Fruit fly (Drosophila melanogaster): ENCODE measurements around the gene CG10357.

CG10357 gene

dm6 chr3L:3616344-3616743 lies 1.2 kb downstream of the CG10357 start (continued):
- TF ChIP-seq Max (GFP tag; optimal IDR thresholded peaks at IDR 0.05) = no peak
- peak; percentile 86 for TF ChIP-seq sisA (GFP tag; IDR thresholded peaks at IDR 0.05)
- peak; percentile 67 for TF ChIP-seq Mes4 (GFP tag; optimal IDR thresholded peaks at IDR 0.05)
- peak; percentile 72 for TF ChIP-seq da (GFP tag; optimal IDR thresholded peaks at IDR 0.05)
- peak; percentile 95 for TF ChIP-seq Rfx (GFP tag; IDR thresholded peaks at IDR 0.05)
- TF ChIP-seq CG4328 (GFP tag; optimal IDR thresholded peaks at IDR 0.05) = peak; percentile 51
- peak; percentile 59 for TF ChIP-seq CG6272 (GFP tag; IDR thresholded peaks at IDR 0.05)
- TF ChIP-seq CG7839 (tag; optimal IDR thresholded peaks at IDR 0.05) = peak; percentile 80
- peak; percentile 88 for TF ChIP-seq pnt (GFP tag; optimal IDR thresholded peaks at IDR 0.05)
- TF ChIP-seq BEAF-32 (GFP tag; optimal IDR thresholded peaks at IDR 0.05) = no peak
- TF ChIP-seq NFAT (GFP tag; IDR thresholded peaks at IDR 0.05) = peak; percentile 95
- peak; percentile 84 for TF ChIP-seq CG10366 (GFP tag; IDR thresholded peaks at IDR 0.05)
- TF ChIP-seq HmgD (GFP tag; optimal IDR thresholded peaks at IDR 0.05) = peak; percentile 51
- peak; percentile 82 for TF ChIP-seq Gug (GFP tag; IDR thresholded peaks at IDR 0.05)
- TF ChIP-seq ac (GFP tag; optimal IDR thresholded peaks at IDR 0.05) = no peak
- peak; percentile 58 for TF ChIP-seq NC2α (GFP tag; optimal IDR thresholded peaks at IDR 0.05)
- no peak for TF ChIP-seq CG4707 (GFP tag; optimal IDR thresholded peaks at IDR 0.05)
- TF ChIP-seq zen2 (GFP tag; IDR thresholded peaks at IDR 0.05; ENCODE audit: partially characterized antibody) = no peak
- TF ChIP-seq Hr51 (GFP tag; optimal IDR thresholded peaks at IDR 0.05) = peak; percentile 64 to 69
- peak; percentile 78 for TF ChIP-seq unpg (GFP tag; optimal IDR thresholded peaks at IDR 0.05)
- peak; percentile 84 for TF ChIP-seq gem (tag; optimal IDR thresholded peaks at IDR 0.05)
- no peak for TF ChIP-seq sc (optimal IDR thresholded peaks at IDR 0.05)
- TF ChIP-seq sc (GFP tag; optimal IDR thresholded peaks at IDR 0.05) = peak; percentile 61
- TF ChIP-seq BtbVII (GFP tag; optimal IDR thresholded peaks at IDR 0.05) = peak; percentile 34
- peak; percentile 57 for TF ChIP-seq ash1 (GFP tag; optimal IDR thresholded peaks at IDR 0.05)
- no peak for TF ChIP-seq CG18011 (GFP tag; optimal IDR thresholded peaks at IDR 0.05)
- TF ChIP-seq CG18599 (GFP tag; optimal IDR thresholded peaks at IDR 0.05) = peak; percentile 68
- peak; percentile 78 for TF ChIP-seq Meics (GFP tag; optimal IDR thresholded peaks at IDR 0.05)
- TF ChIP-seq dmrt11E (tag; optimal IDR thresholded peaks at IDR 0.05) = peak; percentile 73
- 0 out of 2 replicates have a peak, but pooled peaks have one; percentile 53 for TF ChIP-seq chm (GFP tag; IDR thresholded peaks at IDR 0.05)
- 0 out of 2 replicates have a peak, but pooled peaks have one; percentile 7 for TF ChIP-seq aop (GFP tag; IDR thresholded peaks at IDR 0.05)
- peak; percentile 65 for TF ChIP-seq gsb-n (tag; optimal IDR thresholded peaks at IDR 0.05)
- TF ChIP-seq bbx (GFP tag; IDR thresholded peaks at IDR 0.05; ENCODE audit: partially characterized antibody) = peak; percentile 73
- peak; percentile 84 for TF ChIP-seq Mrtf (GFP tag; IDR thresholded peaks at IDR 0.05)
- no peak for TF ChIP-seq Sry-β (GFP tag; optimal IDR thresholded peaks at IDR 0.05)
- peak in 1 of 2 experiments; percentile 75 for TF ChIP-seq bsh (GFP tag; optimal IDR thresholded peaks at IDR 0.05)
- TF ChIP-seq Ada2b (GFP tag; IDR thresholded peaks at IDR 0.05) = peak; percentile 58; the same call in 1 of the 2 replicates
- peak; percentile 50; the same call in 1 of the 3 replicates for TF ChIP-seq CG7357 (GFP tag; IDR thresholded peaks at IDR 0.05)
- TF ChIP-seq CTCF (GFP tag; optimal IDR thresholded peaks at IDR 0.05) = peak; percentile 100
- TF ChIP-seq so (GFP tag; IDR thresholded peaks at IDR 0.05) = no peak
- TF ChIP-seq CG4404 (GFP tag; IDR thresholded peaks at IDR 0.05) = peak; percentile 55
- TF ChIP-seq fu2 (GFP tag; optimal IDR thresholded peaks at IDR 0.05) = peak; percentile 69
- TF ChIP-seq lbe (GFP tag; optimal IDR thresholded peaks at IDR 0.05) = peak; percentile 8
- TF ChIP-seq mam (GFP tag; optimal IDR thresholded peaks at IDR 0.05) = peak; percentile 67
- peak; percentile 65 for TF ChIP-seq p53 (GFP tag; optimal IDR thresholded peaks at IDR 0.05)
- TF ChIP-seq CG3065 (GFP tag; optimal IDR thresholded peaks at IDR 0.05) = peak; percentile 68
- no peak for TF ChIP-seq Hr78 (GFP tag; optimal IDR thresholded peaks at IDR 0.05)
- peak; percentile 26 for TF ChIP-seq CG8388 (GFP tag; optimal IDR thresholded peaks at IDR 0.05)
- TF ChIP-seq Dad (GFP tag; optimal IDR thresholded peaks at IDR 0.05) = peak; percentile 64
- TF ChIP-seq pfk (GFP tag; optimal IDR thresholded peaks at IDR 0.05) = peak; percentile 12
- TF ChIP-seq Dbx (GFP tag; IDR thresholded peaks at IDR 0.05) = peak; percentile 92

Measured in whole organism, embryonic.